Fruit fly (Drosophila melanogaster) whole organism, pupa: ENCODE results near the gene Hsc20.

Source experiments
- CG13204 ChIP-seq: fragments of 200-800 bp; sonication (Bioruptor generic); optimal IDR thresholded peaks from 2 replicates; lab custom pipeline; 2018; ENCODE audit warnings: missing biosample characterization, mild to moderate bottlenecking, missing genetic modification characterization, moderate library complexity
- CG32121 ChIP-seq: fragments of 200-800 bp; sonication (Bioruptor generic); IDR thresholded peaks from 2 replicates; pipeline ENCODE4 v1.3.6; 2022; ENCODE audit warnings: missing biosample characterization, missing genetic modification characterization
- CG8159 ChIP-seq: fragments of 200-800 bp; sonication (Bioruptor generic); optimal IDR thresholded peaks from 3 replicates; lab custom pipeline; 2018; ENCODE audit warnings: missing biosample characterization, mild to moderate bottlenecking, missing genetic modification characterization, moderate library complexity
- EcR ChIP-seq: fragments of 200-800 bp; sonication (Bioruptor generic); optimal IDR thresholded peaks from 3 replicates; lab custom pipeline; 2019; ENCODE audit warnings: missing biosample characterization, missing genetic modification characterization, mild to moderate bottlenecking, moderate library complexity, missing genetic modification reagents
- Ets98B ChIP-seq: fragments of 200-800 bp; sonication (Bioruptor generic); IDR thresholded peaks from 2 replicates; pipeline ENCODE4 v1.3.6; 2022; ENCODE audit warnings: missing biosample characterization, missing genetic modification characterization
- Pif1A ChIP-seq: fragments of 200-800 bp; sonication (Bioruptor generic); optimal IDR thresholded peaks from 3 replicates; lab custom pipeline; 2016; ENCODE audit warnings: missing biosample characterization, missing genetic modification characterization
- Snoo ChIP-seq: fragments of 200-800 bp; sonication (Bioruptor generic); optimal IDR thresholded peaks from 3 replicates; lab custom pipeline; 2017; ENCODE audit warnings: missing biosample characterization, mild to moderate bottlenecking, missing genetic modification characterization, inconsistent platforms

- TF ChIP-seq Pif1A (GFP tag; lab: Kevin White, UChicago) (no peak), CG8159 (no peak), Snoo (tag; lab: Kevin White, UChicago) (no peak), Ets98B (no peak), CG32121 (GFP tag; lab: Robert Waterston, UW) (no peak), CG13204 (no peak), EcR (GFP tag; lab: Kevin White, UChicago) (no peak)
Observed at dm6 chr3L:16221278-16221677, 11.6 kb upstream of the Hsc20 start.
